Worm (Caenorhabditis elegans) whole organism, young adult: Measurements from ENCODE around the gene Y11D7A.8.

ENCODE experiments used
- F22D6.2 ChIP-seq: sonication (generic microtip); optimal IDR thresholded peaks from 2 replicates; lab custom pipeline; 2016; ENCODE audit warnings: mild to moderate bottlenecking, missing genetic modification characterization, missing compliant biosample characterization
- K11D2.4 ChIP-seq: fragments of 200-800 bp; sonication (Bioruptor generic); IDR thresholded peaks from 2 replicates; pipeline ENCODE4 v1.3.6; 2022; ENCODE audit warnings: missing genetic modification reagents, missing genetic modification characterization, missing compliant biosample characterization
- T07F8.4 ChIP-seq: sonication (generic microtip); optimal IDR thresholded peaks from 2 replicates; lab custom pipeline; 2016; ENCODE audit warnings: mild to moderate bottlenecking, missing genetic modification characterization, moderate library complexity, missing compliant biosample characterization
- ZK185.1 ChIP-seq: sonication (generic microtip); optimal IDR thresholded peaks from 2 replicates; lab custom pipeline; 2016; ENCODE audit warnings: mild to moderate bottlenecking, missing genetic modification characterization, missing compliant biosample characterization; ENCODE audit not compliant: poor library complexity, severe bottlenecking
- akir-1 ChIP-seq: fragments of 200-800 bp; sonication (Bioruptor generic); optimal IDR thresholded peaks from 2 replicates; lab custom pipeline; 2018; ENCODE audit warnings: mild to moderate bottlenecking, missing genetic modification characterization, moderate library complexity, missing compliant biosample characterization
- aptf-3 ChIP-seq: fragments of 200-800 bp; sonication (Bioruptor generic); IDR thresholded peaks from 2 replicates; pipeline ENCODE4 v1.3.6; 2022; ENCODE audit warnings: missing genetic modification characterization, missing compliant biosample characterization
- atf-7 ChIP-seq: sonication (generic microtip); optimal IDR thresholded peaks from 2 replicates; lab custom pipeline; 2017; ENCODE audit warnings: mild to moderate bottlenecking, missing genetic modification characterization, missing compliant biosample characterization
- athp-1 ChIP-seq: sonication (generic microtip); optimal IDR thresholded peaks from 2 replicates; lab custom pipeline; 2017; ENCODE audit warnings: mild to moderate bottlenecking, missing genetic modification characterization, missing compliant biosample characterization
- attf-3 ChIP-seq: fragments of 200-800 bp; sonication (Bioruptor generic); conservative IDR thresholded peaks from 2 replicates; pipeline ENCODE4 v1.3.6; 2022; ENCODE audit warnings: missing genetic modification reagents, missing genetic modification characterization, missing compliant biosample characterization
- attf-5 ChIP-seq: fragments of 200-800 bp; sonication (Bioruptor generic); optimal IDR thresholded peaks from 2 replicates; lab custom pipeline; 2018; ENCODE audit warnings: mild to moderate bottlenecking, missing genetic modification characterization, missing compliant biosample characterization
- attf-6 ChIP-seq: fragments of 200-800 bp; sonication (Bioruptor generic); IDR thresholded peaks from 2 replicates; pipeline ENCODE4 v1.3.6; 2022; ENCODE audit warnings: missing genetic modification reagents, missing genetic modification characterization, missing compliant biosample characterization
- bed-1 ChIP-seq: fragments of 200-800 bp; sonication (Bioruptor generic); IDR thresholded peaks from 2 replicates; pipeline ENCODE4 v1.3.6; 2022; ENCODE audit warnings: missing genetic modification reagents, missing genetic modification characterization, missing compliant biosample characterization
- bed-2 ChIP-seq: fragments of 200-800 bp; sonication (Bioruptor generic); IDR thresholded peaks from 2 replicates; pipeline ENCODE4 v1.3.6; 2022; ENCODE audit warnings: missing genetic modification reagents, missing genetic modification characterization, missing compliant biosample characterization
- ceh-58 ChIP-seq: fragments of 200-800 bp; sonication (Bioruptor generic); IDR thresholded peaks from 2 replicates; pipeline ENCODE4 v1.3.6; 2022; ENCODE audit warnings: missing genetic modification characterization, missing compliant biosample characterization
- die-1 ChIP-seq: sonication (generic microtip); optimal IDR thresholded peaks from 2 replicates; lab custom pipeline; 2016; ENCODE audit warnings: missing genotype, mild to moderate bottlenecking, missing genetic modification characterization, missing compliant biosample characterization
- dox-1 ChIP-seq: fragments of 200-800 bp; sonication (Bioruptor generic); IDR thresholded peaks from 2 replicates; pipeline ENCODE4 v1.3.6; 2022; ENCODE audit warnings: missing genetic modification reagents, missing genetic modification characterization, missing compliant biosample characterization
- dpff-1 ChIP-seq: sonication (generic microtip); optimal IDR thresholded peaks from 2 replicates; lab custom pipeline; 2017; ENCODE audit warnings: mild to moderate bottlenecking, missing genetic modification characterization, missing compliant biosample characterization
- egl-44 ChIP-seq: fragments of 200-800 bp; sonication (Bioruptor generic); IDR thresholded peaks from 2 replicates; pipeline ENCODE4 v1.3.6; 2022; ENCODE audit warnings: missing genetic modification reagents, missing genetic modification characterization, missing compliant biosample characterization
- gei-17 ChIP-seq: fragments of 200-800 bp; sonication (Bioruptor generic); optimal IDR thresholded peaks from 2 replicates; lab custom pipeline; 2018; ENCODE audit warnings: mild to moderate bottlenecking, missing genetic modification characterization, missing compliant biosample characterization
- hlh-12 ChIP-seq: sonication (generic microtip); optimal IDR thresholded peaks from 2 replicates; lab custom pipeline; 2016; ENCODE audit warnings: missing genetic modification characterization, missing compliant biosample characterization
- hlh-26 ChIP-seq: fragments of 200-800 bp; sonication (Bioruptor generic); conservative IDR thresholded peaks from 2 replicates; pipeline ENCODE4 v1.3.6; 2022; ENCODE audit warnings: missing genetic modification reagents, missing genetic modification characterization, missing compliant biosample characterization
- hrde-1 ChIP-seq: sonication (generic microtip); optimal IDR thresholded peaks from 2 replicates; lab custom pipeline; 2016; ENCODE audit warnings: missing genetic modification characterization, mild to moderate bottlenecking, missing compliant biosample characterization, moderate library complexity, missing genotype, missing genetic modification reagents, borderline replicate concordance
- hsf-1 ChIP-seq: fragments of 200-800 bp; sonication (Bioruptor generic); IDR thresholded peaks from 2 replicates; pipeline ENCODE4 v1.3.6; 2022; ENCODE audit warnings: missing genetic modification reagents, missing genetic modification characterization, missing compliant biosample characterization
- lin-26 ChIP-seq: fragments of 200-800 bp; sonication (Bioruptor generic); IDR thresholded peaks from 2 replicates; pipeline ENCODE4 v1.3.6; 2022; ENCODE audit warnings: missing genetic modification reagents, missing genetic modification characterization, missing compliant biosample characterization
- lin-35 ChIP-seq, 3 experiments: fragments of 150-350 bp in 2 of 3; sonication (generic microtip) in 1 of 3; optimal IDR thresholded peaks; 2 replicates each; lab custom pipeline; 2014 to 2018; ENCODE audit warnings: missing biosample characterization in 3 of 3, missing genetic modification characterization in 3 of 3, missing genetic modification reagents in 3 of 3
- lsl-1 ChIP-seq: fragments of 200-800 bp; sonication (Bioruptor generic); optimal IDR thresholded peaks from 2 replicates; lab custom pipeline; 2018; ENCODE audit warnings: mild to moderate bottlenecking, missing genetic modification characterization, moderate library complexity, missing compliant biosample characterization
- madf-6 ChIP-seq: fragments of 200-800 bp; sonication (Bioruptor generic); IDR thresholded peaks from 2 replicates; pipeline ENCODE4 v1.3.6; 2022; ENCODE audit warnings: missing genetic modification reagents, missing genetic modification characterization, missing compliant biosample characterization
- madf-8 ChIP-seq: fragments of 200-800 bp; sonication (Bioruptor generic); conservative IDR thresholded peaks from 2 replicates; pipeline ENCODE4 v1.3.6; 2022; ENCODE audit warnings: missing genetic modification reagents, missing genetic modification characterization, missing compliant biosample characterization
- nfya-2 ChIP-seq: fragments of 200-800 bp; sonication (Bioruptor generic); IDR thresholded peaks from 2 replicates; pipeline ENCODE4 v1.3.6; 2022; ENCODE audit warnings: missing genetic modification reagents, missing genetic modification characterization, missing compliant biosample characterization
- rcor-1 ChIP-seq: fragments of 200-800 bp; sonication (Bioruptor generic); IDR thresholded peaks from 2 replicates; pipeline ENCODE4 v1.3.6; 2022; ENCODE audit warnings: missing genetic modification reagents, missing genetic modification characterization, missing compliant biosample characterization
- rpc-1 ChIP-seq, 2 experiments: fragments of 150-350 bp in 1 of 2; sonication (generic microtip) in 1 of 2; optimal IDR thresholded peaks; 2 replicates each; lab custom pipeline; 2014 to 2018; ENCODE audit warnings: missing biosample characterization in 1 of 2, missing genetic modification characterization in 1 of 2, missing genetic modification reagents in 1 of 2, missing genotype in 1 of 2
- sdz-38 ChIP-seq: sonication (generic microtip); optimal IDR thresholded peaks from 2 replicates; lab custom pipeline; 2016; ENCODE audit warnings: missing genotype, missing genetic modification characterization, missing compliant biosample characterization
- tbp1 ChIP-seq: fragments of 200-800 bp; sonication (Bioruptor generic); optimal IDR thresholded peaks from 2 replicates; lab custom pipeline; 2018; ENCODE audit warnings: mild to moderate bottlenecking, missing genetic modification characterization, missing compliant biosample characterization
- tbx-9 ChIP-seq: sonication (generic microtip); optimal IDR thresholded peaks from 2 replicates; lab custom pipeline; 2016; ENCODE audit warnings: borderline replicate concordance, missing genetic modification characterization, inconsistent platforms, missing compliant biosample characterization
- tlf-1 ChIP-seq: fragments of 200-800 bp; sonication (Bioruptor generic); optimal IDR thresholded peaks from 2 replicates; lab custom pipeline; 2018; ENCODE audit warnings: mild to moderate bottlenecking, missing genetic modification characterization, missing compliant biosample characterization
- zfh-2 ChIP-seq: fragments of 200-800 bp; sonication (Bioruptor generic); conservative IDR thresholded peaks from 2 replicates; pipeline ENCODE4 v1.3.6; 2022; ENCODE audit warnings: missing genetic modification reagents, missing genetic modification characterization, missing compliant biosample characterization

Gene Y11D7A.8

ce11 chrIV:9262295-9262694, 11.1 kb downstream of the Y11D7A.8 start:
- TF ChIP-seq athp-1 (tag; lab: Kevin White, UChicago): no peak
- no peak for TF ChIP-seq hlh-12
- TF ChIP-seq dox-1 (GFP tag; lab: Robert Waterston, UW): no peak
- no peak for TF ChIP-seq tbp1
- TF ChIP-seq attf-3: no peak
- no peak for TF ChIP-seq tlf-1 (GFP tag; lab: Kevin White, UChicago)
- TF ChIP-seq bed-1 (GFP tag; lab: Robert Waterston, UW): no peak
- no peak for TF ChIP-seq K11D2.4 (GFP tag; lab: Robert Waterston, UW)
- TF ChIP-seq lin-26 (GFP tag; lab: Robert Waterston, UW): no peak
- TF ChIP-seq hlh-26 (GFP tag; lab: Robert Waterston, UW): no peak
- no peak for TF ChIP-seq gei-17 (GFP tag; lab: Kevin White, UChicago)
- TF ChIP-seq madf-8: no peak
- TF ChIP-seq attf-5 (GFP tag; lab: Kevin White, UChicago): no peak
- TF ChIP-seq bed-2 (GFP tag; lab: Robert Waterston, UW): no peak
- no peak for TF ChIP-seq akir-1 (GFP tag; lab: Kevin White, UChicago)

DNA sequence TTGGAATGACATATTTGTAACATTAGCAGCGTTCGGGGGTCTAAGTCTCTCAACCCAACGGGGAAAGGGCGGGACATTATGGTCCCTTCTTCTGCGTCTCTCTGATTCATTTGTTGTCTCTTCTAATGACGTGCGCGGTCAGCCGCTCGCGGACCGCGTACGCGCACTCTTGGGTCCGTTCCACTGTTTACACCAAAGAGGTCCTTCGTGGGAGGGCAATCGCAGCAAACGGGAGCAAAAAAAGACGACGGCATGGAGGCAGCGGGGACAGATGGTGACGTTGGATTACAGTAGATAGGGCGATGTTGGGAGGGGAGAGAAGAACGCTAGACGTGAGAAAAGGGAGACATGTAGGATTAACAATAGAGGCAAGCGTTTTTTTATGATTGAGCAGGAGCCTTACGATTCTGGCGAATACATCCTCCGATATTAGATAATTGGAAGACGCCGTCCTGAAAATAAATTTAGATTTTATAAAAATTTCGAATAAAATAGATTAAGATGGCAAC, 12.7 kb downstream of the Y11D7A.8 start, which contains the start of gene flh-1:
Gene flh-1 (minus strand): TSS at position 459 of the 509 bp plus-strand sequence.
- TF ChIP-seq zfh-2 (peak; percentile 52; the same call in 1 of the 2 replicates), K11D2.4 (GFP tag; lab: Robert Waterston, UW) (no peak), madf-6 (GFP tag; lab: Robert Waterston, UW) (0 out of 2 replicates have a peak, but pooled peaks have one; percentile 19)
- TF ChIP-seq, all 124 proteins: peak for 2

- TF ChIP-seq lsl-1 (GFP tag; lab: Kevin White, UChicago) (peak; percentile 32), madf-6 (GFP tag; lab: Robert Waterston, UW) (peak; percentile 58), madf-8 (peak; percentile 78), atf-7 (tag; lab: Kevin White, UChicago) (no peak)
Observed at ce11 chrIV:9264513-9264912, 13.3 kb downstream of the Y11D7A.8 start.

ce11 chrIV:9266464-9266863, 15.3 kb downstream of the Y11D7A.8 start, which contains the start of gene Y11D7A.19:
Gene Y11D7A.19 (minus strand): TSS chrIV:9266564.
- TF ChIP-seq attf-3: no peak
- no peak for TF ChIP-seq hrde-1
- TF ChIP-seq F22D6.2 (tag; lab: Kevin White, UChicago): no peak
- no peak for TF ChIP-seq ceh-58
- no peak for TF ChIP-seq rcor-1 (GFP tag; lab: Robert Waterston, UW)
- no peak for TF ChIP-seq dpff-1 (tag; lab: Kevin White, UChicago)
- no peak for TF ChIP-seq atf-7 (tag; lab: Kevin White, UChicago)
- TF ChIP-seq T07F8.4: no peak
- TF ChIP-seq rpc-1 (optimal IDR thresholded peaks at IDR 0.05; lab: Kevin White, UChicago): no peak
- no peak for TF ChIP-seq rpc-1 (tag; optimal IDR thresholded peaks at IDR 0.05; lab: Kevin White, UChicago)
- no peak for TF ChIP-seq nfya-2 (GFP tag; lab: Robert Waterston, UW)
- no peak for TF ChIP-seq lin-35 (GFP tag; optimal IDR thresholded peaks at IDR 0.05; lab: Kevin White, UChicago)
- no peak for TF ChIP-seq die-1
- no peak for TF ChIP-seq aptf-3 (GFP tag; lab: Robert Waterston, UW)
- no peak for TF ChIP-seq ZK185.1 (tag; lab: Kevin White, UChicago)
- no peak for TF ChIP-seq attf-6 (GFP tag; lab: Robert Waterston, UW)
- TF ChIP-seq egl-44: no peak
- TF ChIP-seq hsf-1 (GFP tag; lab: Robert Waterston, UW): no peak
- TF ChIP-seq gei-17 (GFP tag; lab: Kevin White, UChicago): no peak
- TF ChIP-seq sdz-38 (tag; lab: Kevin White, UChicago): no peak
- TF ChIP-seq tbx-9 (tag; lab: Kevin White, UChicago): no peak
